Fruit fly (Drosophila melanogaster): ENCODE results near the gene Ak3.

Ak3 gene

dm6 chr3R:10872148-10872783 lies 17.1 kb downstream of the Ak3 start, which contains the start of gene Fdh:
Fdh (minus strand) TSS chr3R:10872381.
- TF ChIP-seq dac (GFP tag; optimal IDR thresholded peaks at IDR 0.05) (no peak), CG6854 (GFP tag; optimal IDR thresholded peaks at IDR 0.05) (peak; percentile 58), topi (GFP tag; optimal IDR thresholded peaks at IDR 0.05) (peak; percentile 59), CG8119 (GFP tag; IDR thresholded peaks at IDR 0.05) (peak; percentile 43; the same call in 2 of the 3 replicates), Ets96B (tag; optimal IDR thresholded peaks at IDR 0.05) (peak; percentile 36), CG3919 (GFP tag; optimal IDR thresholded peaks at IDR 0.05) (peak; percentile 48), Hr39 (GFP tag; optimal IDR thresholded peaks at IDR 0.05) (peak; percentile 40), CG1621 (tag; optimal IDR thresholded peaks at IDR 0.05) (peak; percentile 18), spab (GFP tag; optimal IDR thresholded peaks at IDR 0.05) (no peak), CG10669 (GFP tag; optimal IDR thresholded peaks at IDR 0.05) (peak; percentile 45), CG8632 (GFP tag; optimal IDR thresholded peaks at IDR 0.05) (peak; percentile 22), acj6 (GFP tag; optimal IDR thresholded peaks at IDR 0.05) (peak; percentile 63), CG11902 (GFP tag; optimal IDR thresholded peaks at IDR 0.05) (no peak), lz (GFP tag; optimal IDR thresholded peaks at IDR 0.05) (peak; percentile 66), Eip93F (GFP tag; optimal IDR thresholded peaks at IDR 0.05) (peak; percentile 44), Eip75B (GFP tag; optimal IDR thresholded peaks at IDR 0.05) (peak; percentile 60), Met (GFP tag; optimal IDR thresholded peaks at IDR 0.05) (no peak), Ets21C (GFP tag; optimal IDR thresholded peaks at IDR 0.05) (no peak), CG4318 (GFP tag; optimal IDR thresholded peaks at IDR 0.05) (no peak), Sox15 (GFP tag; optimal IDR thresholded peaks at IDR 0.05) (no peak), CG6808 (GFP tag; optimal IDR thresholded peaks at IDR 0.05) (peak; percentile 53), cyc (GFP tag; optimal IDR thresholded peaks at IDR 0.05) (no peak), CG11762 (GFP tag; optimal IDR thresholded peaks at IDR 0.05; ENCODE audit: insufficient read depth) (no peak), CG15336 (GFP tag; IDR thresholded peaks at IDR 0.05) (peak; percentile 68), CG6276 (GFP tag; optimal IDR thresholded peaks at IDR 0.05) (no peak), dsx (GFP tag; optimal IDR thresholded peaks at IDR 0.05; ENCODE audit: poor library complexity, severe bottlenecking) (peak; percentile 21), CG10631 (GFP tag; optimal IDR thresholded peaks at IDR 0.05) (no peak), ss (GFP tag; optimal IDR thresholded peaks at IDR 0.05) (peak; percentile 40 to 49), OdsH (GFP tag; optimal IDR thresholded peaks at IDR 0.05) (peak; percentile 56), fkh (GFP tag; optimal IDR thresholded peaks at IDR 0.05) (peak; percentile 40), fd59A (GFP tag; optimal IDR thresholded peaks at IDR 0.05) (peak; percentile 26), Hr38 (GFP tag; optimal IDR thresholded peaks at IDR 0.05) (no peak), net (GFP tag; optimal IDR thresholded peaks at IDR 0.05) (no peak), Sox102F (GFP tag; optimal IDR thresholded peaks at IDR 0.05) (no peak), achi (GFP tag; optimal IDR thresholded peaks at IDR 0.05) (peak; percentile 51), salr (GFP tag; optimal IDR thresholded peaks at IDR 0.05) (no peak), eg (GFP tag; IDR thresholded peaks at IDR 0.05) (peak; percentile 40; the same call in 1 of the 3 replicates), CG6163 (GFP tag; IDR thresholded peaks at IDR 0.05) (peak; percentile 50; the same call in 1 of the 3 replicates), Eip78C (GFP tag) (peak; percentile 89), Sox14 (GFP tag; optimal IDR thresholded peaks at IDR 0.05) (peak; percentile 31), CG3032 (tag; optimal IDR thresholded peaks at IDR 0.05) (peak; percentile 54), vri (GFP tag; optimal IDR thresholded peaks at IDR 0.05) (peak; percentile 32), Lpt (GFP tag; optimal IDR thresholded peaks at IDR 0.05) (peak; percentile 44), Blimp-1 (GFP tag; optimal IDR thresholded peaks at IDR 0.05) (no peak), Smox (GFP tag; optimal IDR thresholded peaks at IDR 0.05) (no peak), Hr4 (GFP tag; optimal IDR thresholded peaks at IDR 0.05) (peak; percentile 54), CG32006 (GFP tag; optimal IDR thresholded peaks at IDR 0.05) (peak; percentile 55), CG16779 (tag; optimal IDR thresholded peaks at IDR 0.05) (peak; percentile 31), fd85E (GFP tag; optimal IDR thresholded peaks at IDR 0.05) (no peak), CG8319 (GFP tag; optimal IDR thresholded peaks at IDR 0.05) (no peak), CG31627 (GFP tag; optimal IDR thresholded peaks at IDR 0.05) (peak; percentile 50)

Measured in whole organism, prepupa.